Worm (Caenorhabditis elegans) whole organism, young adult: ENCODE results near the gene K10H10.10.

Experiments
- B0261.1 ChIP-seq: sonication (generic microtip); optimal IDR thresholded peaks from 2 replicates; lab custom pipeline; 2016; ENCODE audit warnings: mild to moderate bottlenecking, missing genetic modification characterization, moderate library complexity, missing compliant biosample characterization
- D2030.7 ChIP-seq: fragments of 200-800 bp; sonication (Bioruptor generic); IDR thresholded peaks from 2 replicates; pipeline ENCODE4 v1.3.6; 2022; ENCODE audit warnings: missing genetic modification reagents, missing genetic modification characterization, missing compliant biosample characterization
- F33H1.4 ChIP-seq: fragments of 200-800 bp; sonication (Bioruptor generic); IDR thresholded peaks from 2 replicates; pipeline ENCODE4 v1.3.6; 2022; ENCODE audit warnings: missing genetic modification reagents, missing genetic modification characterization, missing compliant biosample characterization
- F57A8.1 ChIP-seq: fragments of 200-800 bp; sonication (Bioruptor generic); optimal IDR thresholded peaks from 2 replicates; lab custom pipeline; 2018; ENCODE audit warnings: mild to moderate bottlenecking, missing genetic modification characterization, moderate library complexity, missing compliant biosample characterization
- T07F8.4 ChIP-seq: sonication (generic microtip); optimal IDR thresholded peaks from 2 replicates; lab custom pipeline; 2016; ENCODE audit warnings: mild to moderate bottlenecking, missing genetic modification characterization, moderate library complexity, missing compliant biosample characterization
- Y53F4B.3 ChIP-seq: fragments of 200-800 bp; sonication (Bioruptor generic); IDR thresholded peaks from 2 replicates; pipeline ENCODE4 v1.3.6; 2022; ENCODE audit warnings: missing genetic modification reagents, missing genetic modification characterization, missing compliant biosample characterization
- Y56A3A.18 ChIP-seq: fragments of 200-800 bp; sonication (Bioruptor generic); IDR thresholded peaks from 2 replicates; pipeline ENCODE4 v1.3.6; 2022; ENCODE audit warnings: missing genetic modification reagents, missing genetic modification characterization, missing compliant biosample characterization
- Y79H2A.3 ChIP-seq: fragments of 200-800 bp; sonication (Bioruptor generic); conservative IDR thresholded peaks from 2 replicates; pipeline ENCODE4 v1.3.6; 2022; ENCODE audit warnings: missing genetic modification reagents, missing genetic modification characterization, missing compliant biosample characterization
- Y95B8A.8 ChIP-seq: fragments of 200-800 bp; sonication (Bioruptor generic); IDR thresholded peaks from 2 replicates; pipeline ENCODE4 v1.3.6; 2022; ENCODE audit warnings: missing genetic modification reagents, missing genetic modification characterization, missing compliant biosample characterization
- ZK185.1 ChIP-seq: sonication (generic microtip); optimal IDR thresholded peaks from 2 replicates; lab custom pipeline; 2016; ENCODE audit warnings: mild to moderate bottlenecking, missing genetic modification characterization, missing compliant biosample characterization; ENCODE audit not compliant: poor library complexity, severe bottlenecking
- akir-1 ChIP-seq: fragments of 200-800 bp; sonication (Bioruptor generic); optimal IDR thresholded peaks from 2 replicates; lab custom pipeline; 2018; ENCODE audit warnings: mild to moderate bottlenecking, missing genetic modification characterization, moderate library complexity, missing compliant biosample characterization
- aptf-2 ChIP-seq: fragments of 200-800 bp; sonication (Bioruptor generic); conservative IDR thresholded peaks from 2 replicates; pipeline ENCODE4 v1.3.6; 2022; ENCODE audit warnings: missing genetic modification reagents, missing genetic modification characterization, missing compliant biosample characterization
- athp-1 ChIP-seq: sonication (generic microtip); optimal IDR thresholded peaks from 2 replicates; lab custom pipeline; 2017; ENCODE audit warnings: mild to moderate bottlenecking, missing genetic modification characterization, missing compliant biosample characterization
- bed-1 ChIP-seq: fragments of 200-800 bp; sonication (Bioruptor generic); IDR thresholded peaks from 2 replicates; pipeline ENCODE4 v1.3.6; 2022; ENCODE audit warnings: missing genetic modification reagents, missing genetic modification characterization, missing compliant biosample characterization
- ccch-3 ChIP-seq: fragments of 200-800 bp; sonication (Bioruptor generic); optimal IDR thresholded peaks from 2 replicates; lab custom pipeline; 2018; ENCODE audit warnings: mild to moderate bottlenecking, missing genetic modification characterization, missing compliant biosample characterization
- cebp-2 ChIP-seq: fragments of 200-800 bp; sonication (Bioruptor generic); IDR thresholded peaks from 2 replicates; pipeline ENCODE4 v1.3.6; 2022; ENCODE audit warnings: missing genetic modification characterization, missing compliant biosample characterization
- ceh-91 ChIP-seq: fragments of 200-800 bp; sonication (Bioruptor generic); IDR thresholded peaks from 2 replicates; pipeline ENCODE4 v1.3.6; 2022; ENCODE audit warnings: missing genetic modification reagents, missing genetic modification characterization, missing compliant biosample characterization
- efl-1 ChIP-seq: fragments of 150-350 bp; optimal IDR thresholded peaks from 2 replicates; lab custom pipeline; 2014; ENCODE audit warnings: missing biosample characterization, missing genetic modification reagents, missing genetic modification characterization
- egrh-3 ChIP-seq: fragments of 200-800 bp; sonication (Bioruptor generic); IDR thresholded peaks from 2 replicates; pipeline ENCODE4 v1.3.6; 2022; ENCODE audit warnings: missing genetic modification reagents, missing genetic modification characterization, missing compliant biosample characterization
- hlh-26 ChIP-seq: fragments of 200-800 bp; sonication (Bioruptor generic); conservative IDR thresholded peaks from 2 replicates; pipeline ENCODE4 v1.3.6; 2022; ENCODE audit warnings: missing genetic modification reagents, missing genetic modification characterization, missing compliant biosample characterization
- hmg-20 ChIP-seq: fragments of 200-800 bp; sonication (Bioruptor generic); IDR thresholded peaks from 2 replicates; pipeline ENCODE4 v1.3.6; 2022; ENCODE audit warnings: missing genetic modification reagents, missing genetic modification characterization, missing compliant biosample characterization
- hrde-1 ChIP-seq: sonication (generic microtip); optimal IDR thresholded peaks from 2 replicates; lab custom pipeline; 2016; ENCODE audit warnings: missing genetic modification characterization, mild to moderate bottlenecking, missing compliant biosample characterization, moderate library complexity, missing genotype, missing genetic modification reagents, borderline replicate concordance
- lin-26 ChIP-seq: fragments of 200-800 bp; sonication (Bioruptor generic); IDR thresholded peaks from 2 replicates; pipeline ENCODE4 v1.3.6; 2022; ENCODE audit warnings: missing genetic modification reagents, missing genetic modification characterization, missing compliant biosample characterization
- lin-54 ChIP-seq: fragments of 200-800 bp; sonication (Bioruptor generic); optimal IDR thresholded peaks from 2 replicates; lab custom pipeline; 2018; ENCODE audit warnings: mild to moderate bottlenecking, missing genetic modification characterization, missing compliant biosample characterization
- lsl-1 ChIP-seq: fragments of 200-800 bp; sonication (Bioruptor generic); optimal IDR thresholded peaks from 2 replicates; lab custom pipeline; 2018; ENCODE audit warnings: mild to moderate bottlenecking, missing genetic modification characterization, moderate library complexity, missing compliant biosample characterization
- madf-6 ChIP-seq: fragments of 200-800 bp; sonication (Bioruptor generic); IDR thresholded peaks from 2 replicates; pipeline ENCODE4 v1.3.6; 2022; ENCODE audit warnings: missing genetic modification reagents, missing genetic modification characterization, missing compliant biosample characterization
- madf-8 ChIP-seq: fragments of 200-800 bp; sonication (Bioruptor generic); conservative IDR thresholded peaks from 2 replicates; pipeline ENCODE4 v1.3.6; 2022; ENCODE audit warnings: missing genetic modification reagents, missing genetic modification characterization, missing compliant biosample characterization
- mcd-1 ChIP-seq: fragments of 200-800 bp; sonication (Bioruptor generic); IDR thresholded peaks from 2 replicates; pipeline ENCODE4 v1.3.6; 2022; ENCODE audit warnings: missing genetic modification reagents, missing genetic modification characterization, missing compliant biosample characterization
- nfya-1 ChIP-seq: sonication (generic microtip); optimal IDR thresholded peaks from 2 replicates; lab custom pipeline; 2017; ENCODE audit warnings: antibody characterized with exemption, missing compliant biosample characterization, missing genetic modification characterization, borderline replicate concordance; ENCODE audit not compliant: insufficient read depth
- nfya-2 ChIP-seq: fragments of 200-800 bp; sonication (Bioruptor generic); IDR thresholded peaks from 2 replicates; pipeline ENCODE4 v1.3.6; 2022; ENCODE audit warnings: missing genetic modification reagents, missing genetic modification characterization, missing compliant biosample characterization
- nhr-120 ChIP-seq: fragments of 200-800 bp; sonication (Bioruptor generic); IDR thresholded peaks from 2 replicates; pipeline ENCODE4 v1.3.6; 2022; ENCODE audit warnings: missing genetic modification characterization, missing compliant biosample characterization
- repo-1 ChIP-seq: sonication (generic microtip); optimal IDR thresholded peaks from 2 replicates; lab custom pipeline; 2017; ENCODE audit warnings: mild to moderate bottlenecking, missing genetic modification characterization, missing compliant biosample characterization
- snpc-1.3 ChIP-seq: sonication (generic microtip); optimal IDR thresholded peaks from 2 replicates; lab custom pipeline; 2017; ENCODE audit warnings: missing genetic modification characterization, mild to moderate bottlenecking, missing compliant biosample characterization, antibody characterized with exemption, moderate library complexity, missing genotype, missing genetic modification reagents; ENCODE audit not compliant: insufficient read depth
- unc-130 ChIP-seq: sonication (generic microtip); optimal IDR thresholded peaks from 2 replicates; lab custom pipeline; 2016; ENCODE audit warnings: missing genetic modification reagents, missing genetic modification characterization, missing compliant biosample characterization
- xnd-1 ChIP-seq: sonication (generic microtip); optimal IDR thresholded peaks from 2 replicates; lab custom pipeline; 2016; ENCODE audit warnings: missing genotype, missing genetic modification reagents, missing genetic modification characterization, missing compliant biosample characterization
- zim-3 ChIP-seq: sonication (generic microtip); optimal IDR thresholded peaks from 2 replicates; lab custom pipeline; 2017; ENCODE audit warnings: mild to moderate bottlenecking, missing genetic modification characterization, moderate library complexity, missing compliant biosample characterization
- ztf-25 ChIP-seq: fragments of 200-800 bp; sonication (Bioruptor generic); IDR thresholded peaks from 2 replicates; pipeline ENCODE4 v1.3.6; 2022; ENCODE audit warnings: missing genetic modification reagents, missing genetic modification characterization, missing compliant biosample characterization
- ztf-26 ChIP-seq: sonication (generic microtip); optimal IDR thresholded peaks from 2 replicates; lab custom pipeline; 2017; ENCODE audit warnings: missing genetic modification characterization, missing compliant biosample characterization
- ztf-28 ChIP-seq: fragments of 200-800 bp; sonication (Bioruptor generic); IDR thresholded peaks from 2 replicates; pipeline ENCODE4 v1.3.6; 2022; ENCODE audit warnings: missing genetic modification reagents, missing genetic modification characterization, missing compliant biosample characterization

Gene K10H10.10

DNA sequence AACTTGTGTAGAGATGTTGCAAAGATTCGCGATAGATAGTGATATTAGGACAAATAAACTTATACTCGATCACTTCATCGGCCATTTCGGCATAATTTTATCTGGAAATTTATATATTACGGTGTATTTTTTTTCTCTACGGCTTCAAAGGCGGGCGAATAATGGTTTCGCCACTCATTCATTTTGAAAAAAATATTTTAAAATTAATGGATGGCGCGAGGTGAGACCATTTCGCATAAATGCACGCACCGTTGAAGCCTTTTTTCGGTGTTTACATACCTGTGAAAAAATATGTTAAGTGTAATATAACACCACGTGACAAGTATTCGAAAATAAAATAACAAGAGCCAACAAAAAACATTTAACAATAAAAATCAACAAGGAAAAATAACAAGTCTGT is 14.5 kb downstream of the K10H10.10 start, which contains the start of gene btb-19:
Gene btb-19, minus strand, starts transcription at position 101 of the 400 bp plus-strand sequence.
- TF ChIP-seq nfya-2 (GFP tag; lab: Robert Waterston, UW) (no peak), F57A8.1 (GFP tag; lab: Kevin White, UChicago) (no peak), aptf-2 (no peak), Y56A3A.18 (GFP tag; lab: Robert Waterston, UW) (no peak), lin-26 (GFP tag; lab: Robert Waterston, UW) (no peak), hlh-26 (GFP tag; lab: Robert Waterston, UW) (no peak), egrh-3 (no peak)
- TF ChIP-seq, all 124 proteins: peak for 0

DNA sequence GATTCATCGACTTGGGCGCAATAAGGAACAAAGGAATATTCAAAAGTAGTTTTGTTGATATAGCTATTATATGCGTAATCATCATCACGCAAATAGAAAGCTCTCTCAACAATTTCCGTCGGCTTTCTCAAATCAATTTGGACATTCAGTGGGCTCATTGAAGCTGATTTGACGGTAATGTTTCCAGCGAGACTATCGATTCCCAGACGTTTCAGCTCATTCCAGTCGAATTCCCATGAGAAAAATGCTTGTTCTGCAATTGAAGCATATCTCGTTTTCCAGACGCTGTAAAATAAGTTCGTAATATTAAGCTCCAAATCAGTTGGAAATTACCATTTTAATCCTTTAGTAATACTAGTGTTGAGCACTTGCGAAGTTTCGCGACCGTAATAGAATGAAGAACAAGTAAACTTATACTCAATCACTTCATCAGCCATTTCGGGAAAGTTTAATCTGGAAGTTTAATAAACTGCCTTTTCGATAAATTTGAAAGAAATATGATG is 15.6 kb downstream of the K10H10.10 start, which contains the start of gene btb-20:
Gene btb-20, minus strand, starts transcription at position 453 of the 503 bp plus-strand sequence.
- no peak for TF ChIP-seq ztf-26 (tag; lab: Kevin White, UChicago)
- TF ChIP-seq mcd-1: no peak
- TF ChIP-seq akir-1 (GFP tag; lab: Kevin White, UChicago): no peak
- no peak for TF ChIP-seq F33H1.4 (GFP tag; lab: Robert Waterston, UW)
- TF ChIP-seq zim-3 (tag; lab: Kevin White, UChicago): no peak
- TF ChIP-seq B0261.1: no peak
- TF ChIP-seq repo-1: no peak
- no peak for TF ChIP-seq athp-1
- no peak for TF ChIP-seq nhr-120
- no peak for TF ChIP-seq Y95B8A.8 (GFP tag; lab: Robert Waterston, UW)
- no peak for TF ChIP-seq cebp-2 (GFP tag; lab: Robert Waterston, UW)
- no peak for TF ChIP-seq ztf-25 (GFP tag; lab: Robert Waterston, UW)
- TF ChIP-seq bed-1 (GFP tag; lab: Robert Waterston, UW): no peak
- TF ChIP-seq hrde-1 (tag; lab: Kevin White, UChicago): no peak
- no peak for TF ChIP-seq aptf-2
- TF ChIP-seq snpc-1.3: no peak
- TF ChIP-seq ceh-91 (GFP tag; lab: Robert Waterston, UW): no peak

DNA sequence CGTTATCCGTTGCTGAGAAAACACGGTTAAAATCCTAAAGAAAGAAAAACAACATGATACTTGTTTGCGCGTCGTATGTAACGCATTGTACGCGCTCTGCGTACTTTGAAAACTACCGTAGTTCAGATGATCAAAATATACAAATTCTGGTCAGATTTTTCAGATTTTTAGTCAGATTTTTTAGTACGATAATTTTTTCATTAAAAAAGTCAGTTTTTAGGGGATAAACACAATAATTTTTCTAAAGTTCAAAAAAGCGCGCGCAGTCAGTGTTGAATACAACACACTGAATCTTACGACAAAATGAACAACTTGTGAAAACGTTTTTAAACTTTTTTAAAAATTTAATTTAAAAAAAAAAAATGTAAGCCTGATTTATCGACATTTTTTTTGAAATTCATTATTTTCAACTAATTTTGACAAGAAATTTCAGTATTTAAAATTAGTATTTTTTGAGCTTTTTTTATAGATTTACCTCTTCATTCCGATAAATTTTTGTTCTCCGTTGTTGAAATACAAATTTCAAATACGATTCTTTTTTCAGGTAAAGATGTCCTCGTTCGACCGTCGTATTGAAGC is 16.2 kb downstream of the K10H10.10 start, which contains the start of gene pot-2:
Gene pot-2, plus strand, starts transcription at position 529 of the 579 bp plus-strand sequence.
- no peak for TF ChIP-seq nfya-1 (tag; lab: Kevin White, UChicago)
- TF ChIP-seq lsl-1: peak; percentile 87
- TF ChIP-seq ZK185.1: no peak
- peak; percentile 75 for TF ChIP-seq efl-1 (GFP tag; lab: Kevin White, UChicago)
- TF ChIP-seq F33H1.4 (GFP tag; lab: Robert Waterston, UW): 0 out of 2 replicates have a peak, but pooled peaks have one; percentile 17
- TF ChIP-seq madf-8 (GFP tag; lab: Robert Waterston, UW): peak; percentile 58
- no peak for TF ChIP-seq T07F8.4 (tag; lab: Kevin White, UChicago)
- no peak for TF ChIP-seq ztf-28 (GFP tag; lab: Robert Waterston, UW)
- peak; percentile 26 for TF ChIP-seq lin-54 (GFP tag; lab: Kevin White, UChicago)
- TF ChIP-seq hmg-20 (GFP tag; lab: Robert Waterston, UW): no peak
- TF ChIP-seq lin-26 (GFP tag; lab: Robert Waterston, UW): no peak
- no peak for TF ChIP-seq Y79H2A.3 (GFP tag; lab: Robert Waterston, UW)
- no peak for TF ChIP-seq Y53F4B.3 (GFP tag; lab: Robert Waterston, UW)
- TF ChIP-seq ceh-91 (GFP tag; lab: Robert Waterston, UW): 0 out of 2 replicates have a peak, but pooled peaks have one; percentile 13
- TF ChIP-seq D2030.7 (GFP tag; lab: Robert Waterston, UW): peak; percentile 50; the same call in 1 of the 2 replicates
- TF ChIP-seq unc-130 (GFP tag; lab: Kevin White, UChicago): no peak
- no peak for TF ChIP-seq B0261.1
- TF ChIP-seq madf-6: peak; percentile 80
- no peak for TF ChIP-seq ccch-3 (GFP tag; lab: Kevin White, UChicago)
- TF ChIP-seq xnd-1: peak; percentile 49
- peak; percentile 16 for TF ChIP-seq snpc-1.3
